Fruit fly (Drosophila melanogaster): ENCODE results near the gene CG14314.
A peak's percentile ranks its signal among the peaks of the same experiment; 100 is the strongest.

CG14314 gene

DNA sequence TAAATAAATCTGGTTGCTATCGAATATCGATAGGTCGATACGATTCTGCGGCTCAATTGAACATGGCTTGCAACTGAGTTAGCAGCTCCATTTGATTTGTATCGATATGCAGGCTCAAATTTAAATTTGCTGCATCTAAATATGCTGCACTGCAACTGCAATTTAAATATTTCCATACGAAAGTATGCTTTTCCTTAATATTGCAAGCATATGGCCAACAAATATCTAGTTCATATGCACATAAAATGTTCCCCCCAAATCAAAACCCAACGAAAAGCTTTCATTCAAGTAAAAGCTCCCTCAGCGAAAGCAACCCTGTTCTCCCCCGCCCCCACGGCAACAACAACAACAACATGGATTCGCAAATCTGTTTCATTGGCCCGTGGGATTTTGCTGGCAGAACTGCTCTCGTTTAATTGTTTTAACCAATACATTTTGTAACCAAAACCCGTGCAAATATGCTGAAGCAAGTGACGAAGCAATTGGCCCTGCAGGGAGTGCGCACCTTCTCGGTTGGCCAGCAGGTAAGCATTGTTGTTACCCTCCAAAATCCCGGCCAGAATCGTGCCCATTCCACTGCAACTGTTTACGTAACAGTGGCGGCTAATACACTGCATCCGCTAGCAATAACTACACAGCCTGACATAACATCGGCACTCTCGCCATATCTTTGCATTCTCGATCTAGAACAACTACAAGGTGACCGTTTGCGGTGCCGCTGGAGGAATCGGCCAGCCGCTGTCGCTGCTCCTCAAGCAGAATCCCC lies 10.3 kb downstream of the CG14314 start, which contains the start of the genes CG7168 and Mdh2 (continued):
- peak; percentile 2 for TF ChIP-seq CG11504 (tag; optimal IDR thresholded peaks at IDR 0.05)
- TF ChIP-seq CG42726 (GFP tag; IDR thresholded peaks at IDR 0.05; ENCODE audit: partially characterized antibody): peak; percentile 79
- peak; percentile 30 for TF ChIP-seq CG9797 (GFP tag; optimal IDR thresholded peaks at IDR 0.05)
- peak; percentile 83 for TF ChIP-seq Nf-YC (tag; optimal IDR thresholded peaks at IDR 0.05)
- TF ChIP-seq CG34376 (GFP tag; optimal IDR thresholded peaks at IDR 0.05): peak; percentile 12
- TF ChIP-seq sc (optimal IDR thresholded peaks at IDR 0.05): no peak
- TF ChIP-seq sc (GFP tag; optimal IDR thresholded peaks at IDR 0.05): no peak
- 0 out of 3 replicates have a peak, but pooled peaks have one; percentile 17 for TF ChIP-seq zfh1 (GFP tag; IDR thresholded peaks at IDR 0.05)
- peak; percentile 4 for TF ChIP-seq tin (GFP tag; optimal IDR thresholded peaks at IDR 0.05)
- no peak for TF ChIP-seq Neu2 (GFP tag; optimal IDR thresholded peaks at IDR 0.05; ENCODE audit: borderline replicate concordance)
- peak; percentile 86 for TF ChIP-seq CG6791 (GFP tag; IDR thresholded peaks at IDR 0.05; ENCODE audit: partially characterized antibody)
- no peak for TF ChIP-seq CG8290 (GFP tag; optimal IDR thresholded peaks at IDR 0.05)
- TF ChIP-seq CG8290 (tag; optimal IDR thresholded peaks at IDR 0.05): no peak
- TF ChIP-seq bbx (GFP tag; IDR thresholded peaks at IDR 0.05; ENCODE audit: partially characterized antibody): peak; percentile 79
- TF ChIP-seq inv (GFP tag; IDR thresholded peaks at IDR 0.05; ENCODE audit: partially characterized antibody): peak; percentile 63
- peak; percentile 40 for TF ChIP-seq lab (GFP tag; optimal IDR thresholded peaks at IDR 0.05)
- TF ChIP-seq stwl (tag; optimal IDR thresholded peaks at IDR 0.05): peak; percentile 86
- peak; percentile 92 for TF ChIP-seq CG4360 (GFP tag; IDR thresholded peaks at IDR 0.05)
- peak; percentile 2 for TF ChIP-seq HmgD (GFP tag; optimal IDR thresholded peaks at IDR 0.05)
- peak; percentile 18 for TF ChIP-seq nerfin-1 (tag; optimal IDR thresholded peaks at IDR 0.05)
- TF ChIP-seq ase (GFP tag; IDR thresholded peaks at IDR 0.05): no peak
- no peak for TF ChIP-seq CG14667 (GFP tag; IDR thresholded peaks at IDR 0.05)
- TF ChIP-seq CG10462 (GFP tag; optimal IDR thresholded peaks at IDR 0.05): no peak

DNA sequence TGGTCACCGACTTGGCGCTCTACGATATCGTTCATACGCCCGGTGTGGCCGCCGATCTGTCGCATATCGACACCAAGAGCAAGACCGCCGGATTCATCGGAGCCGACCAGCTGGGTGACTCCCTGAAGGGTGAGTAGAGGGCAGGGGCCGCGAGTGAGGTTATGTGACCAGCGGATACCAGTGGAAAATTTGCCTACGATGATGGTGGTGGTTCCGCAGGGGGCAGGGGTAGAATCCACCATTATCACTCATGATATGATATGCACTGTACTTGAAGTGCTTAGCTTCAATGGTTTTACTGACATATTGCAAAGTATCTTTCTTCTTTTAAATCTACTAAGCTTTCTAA lies 10.8 kb downstream of the CG14314 start:
- TF ChIP-seq Doc3 (GFP tag; IDR thresholded peaks at IDR 0.05; ENCODE audit: partially characterized antibody) (no peak), Dref (GFP tag; IDR thresholded peaks at IDR 0.05) (peak; percentile 18; the same call in 1 of the 2 replicates), Pdp1 (GFP tag; optimal IDR thresholded peaks at IDR 0.05) (peak in 1 of 2 experiments; percentile 24), Xrp1 (GFP tag; IDR thresholded peaks at IDR 0.05) (no peak), CG14441 (GFP tag; IDR thresholded peaks at IDR 0.05) (0 out of 2 replicates have a peak, but pooled peaks have one; percentile 13), ERR (GFP tag; optimal IDR thresholded peaks at IDR 0.05) (peak; percentile 92), HLHmδ (GFP tag; optimal IDR thresholded peaks at IDR 0.05) (no peak), Bgb (GFP tag; IDR thresholded peaks at IDR 0.05; ENCODE audit: partially characterized antibody) (no peak), CG14050 (GFP tag; IDR thresholded peaks at IDR 0.05) (no peak), BEAF-32 (GFP tag; optimal IDR thresholded peaks at IDR 0.05) (no peak), CG7963 (GFP tag; IDR thresholded peaks at IDR 0.05; ENCODE audit: partially characterized antibody) (no peak), CG31441 (GFP tag; IDR thresholded peaks at IDR 0.05) (no peak), CG17568 (GFP tag; optimal IDR thresholded peaks at IDR 0.05) (no peak), CG9932 (GFP tag; IDR thresholded peaks at IDR 0.05) (no peak), br (optimal IDR thresholded peaks at IDR 0.05) (no peak), Atf6 (GFP tag; IDR thresholded peaks at IDR 0.05) (no peak), CG11695 (GFP tag; IDR thresholded peaks at IDR 0.05) (0 out of 3 replicates have a peak, but pooled peaks have one; percentile 39), CG10654 (GFP tag; optimal IDR thresholded peaks at IDR 0.05) (no peak), dmrt99B (tag; optimal IDR thresholded peaks at IDR 0.05) (no peak), CG13894 (tag; optimal IDR thresholded peaks at IDR 0.05) (no peak), ssp (GFP tag; IDR thresholded peaks at IDR 0.05) (no peak), jumu (GFP tag; optimal IDR thresholded peaks at IDR 0.05) (no peak), Adf1 (GFP tag; IDR thresholded peaks at IDR 0.05) (no peak), CG11085 (GFP tag; IDR thresholded peaks at IDR 0.05) (no peak), slbo (GFP tag; IDR thresholded peaks at IDR 0.05) (no peak), Oli (tag; optimal IDR thresholded peaks at IDR 0.05) (no peak), usp (GFP tag; optimal IDR thresholded peaks at IDR 0.05) (no peak), bigmax (GFP tag; optimal IDR thresholded peaks at IDR 0.05) (peak; percentile 94)

Measured in whole organism, embryonic.